Fruit fly (Drosophila melanogaster) whole organism, wandering third instar larva: ENCODE data around the gene CG43814.
A peak's percentile ranks its signal among the peaks of the same experiment; 100 is the strongest.

Experiments used
- Hr78 ChIP-seq: fragments of >200 bp; optimal IDR thresholded peaks from 2 replicates; lab custom pipeline; 2017; ENCODE audit warnings: missing biosample characterization, missing genetic modification characterization
- N ChIP-seq: fragments of >200 bp; optimal IDR thresholded peaks from 2 replicates; lab custom pipeline; 2018; ENCODE audit warnings: missing biosample characterization, missing external identifiers, missing genetic modification characterization
- Sp1 ChIP-seq: fragments of 200-800 bp; sonication (Bioruptor generic); optimal IDR thresholded peaks from 3 replicates; lab custom pipeline; 2019; ENCODE audit warnings: missing biosample characterization, mild to moderate bottlenecking, missing genetic modification characterization, moderate library complexity
- br ChIP-seq: fragments of 200-800 bp; sonication (Bioruptor generic); optimal IDR thresholded peaks from 2 replicates; lab custom pipeline; 2016; ENCODE audit warnings: missing biosample characterization, missing genetic modification characterization

DNA sequence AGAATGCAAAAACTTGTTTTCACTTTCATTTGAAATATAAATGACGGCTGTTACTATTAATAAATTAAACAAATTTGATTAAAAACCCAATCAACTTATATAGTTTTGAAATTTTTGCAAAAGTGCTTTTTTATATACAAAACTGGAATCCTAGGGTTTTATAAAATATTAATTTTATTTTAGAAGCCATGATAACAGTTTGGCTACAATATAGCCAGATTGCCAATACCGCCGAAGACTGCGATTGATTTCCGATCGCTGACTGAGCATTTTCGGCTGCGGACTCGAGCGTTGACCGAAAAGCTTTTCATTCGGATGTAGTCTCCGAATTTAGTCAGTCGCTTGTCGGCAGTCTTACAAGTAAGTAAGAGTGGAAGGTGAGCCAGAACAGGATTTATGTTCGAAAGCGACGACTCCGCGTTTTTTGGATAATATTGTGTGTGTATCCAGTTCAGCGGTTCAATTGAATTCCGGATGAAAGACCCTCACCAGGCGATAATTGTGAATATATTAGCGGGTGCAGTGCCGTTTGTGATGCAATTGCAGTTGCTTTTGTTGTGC, 18.2 kb upstream of the CG43814 start, which contains the start of gene Ugt36D1:
- no peak for TF ChIP-seq Hr78
- TF ChIP-seq N (GFP tag; lab: Kevin White, UChicago), result no peak
- TF ChIP-seq br (GFP tag; lab: Kevin White, UChicago), result peak; percentile 40
- peak; percentile 61 for TF ChIP-seq Sp1 (GFP tag; lab: Kevin White, UChicago)
